Worm (Caenorhabditis elegans): ENCODE results near the gene F59A7.5.

- no peak for TF ChIP-seq sea-1 (GFP tag; conservative IDR thresholded peaks at IDR 0.05)
- TF ChIP-seq ceh-36 (tag; optimal IDR thresholded peaks at IDR 0.05) = no peak
- no peak for TF ChIP-seq aly-1 (tag; optimal IDR thresholded peaks at IDR 0.05)
- TF ChIP-seq tbx-11 (GFP tag; IDR thresholded peaks at IDR 0.05) = no peak
- TF ChIP-seq ama-1 (optimal IDR thresholded peaks at IDR 0.05) = no peak
Measured at ce11 chrV:2031454-2031853, 9.0 kb downstream of the F59A7.5 start, which contains the start of gene hil-6.

All from whole organism, early embryonic.